Worm (Caenorhabditis elegans): ENCODE results near the gene srd-39.

Gene srd-39

ce11 chrX:13264550-13264949, 35.9 kb downstream of the srd-39 start (continued):
- TF ChIP-seq attf-3 (GFP tag; conservative IDR thresholded peaks at IDR 0.05) = peak; percentile 54; the same call in 1 of the 2 replicates
- peak; percentile 35; the same call in 1 of the 2 replicates for TF ChIP-seq hmg-20 (GFP tag; IDR thresholded peaks at IDR 0.05)
- 0 out of 2 replicates have a peak, but pooled peaks have one; percentile 14 for TF ChIP-seq lag-1 (GFP tag; IDR thresholded peaks at IDR 0.05)
- peak; percentile 64 for TF ChIP-seq madf-10 (tag; optimal IDR thresholded peaks at IDR 0.05)
- TF ChIP-seq ztf-22 (GFP tag; optimal IDR thresholded peaks at IDR 0.05) = no peak
- TF ChIP-seq lin-40 (tag; optimal IDR thresholded peaks at IDR 0.05) = peak; percentile 76
- peak; percentile 76 for TF ChIP-seq chd-7 (tag; optimal IDR thresholded peaks at IDR 0.05)
- no peak for TF ChIP-seq F57C9.4 (tag; optimal IDR thresholded peaks at IDR 0.05)
- no peak for TF ChIP-seq ceh-79 (tag; optimal IDR thresholded peaks at IDR 0.05)
- peak; percentile 88 for TF ChIP-seq him-1 (tag; optimal IDR thresholded peaks at IDR 0.05)
- no peak for TF ChIP-seq egl-18 (GFP tag; IDR thresholded peaks at IDR 0.05)
- TF ChIP-seq zfh-2 (GFP tag; conservative IDR thresholded peaks at IDR 0.05) = no peak
- no peak for TF ChIP-seq tbx-9 (tag; optimal IDR thresholded peaks at IDR 0.05; ENCODE audit: borderline replicate concordance)
- TF ChIP-seq sea-2 (GFP tag; IDR thresholded peaks at IDR 0.05) = 0 out of 2 replicates have a peak, but pooled peaks have one; percentile 61
- TF ChIP-seq unc-130 (GFP tag; optimal IDR thresholded peaks at IDR 0.05) = peak; percentile 30
- peak; percentile 68 for TF ChIP-seq F52B5.7 (tag; optimal IDR thresholded peaks at IDR 0.05)
- peak; percentile 16 for TF ChIP-seq ccch-3 (GFP tag; optimal IDR thresholded peaks at IDR 0.05)
- TF ChIP-seq C17E4.6 (GFP tag; IDR thresholded peaks at IDR 0.05) = no peak
- no peak for TF ChIP-seq lsy-27 (tag; optimal IDR thresholded peaks at IDR 0.05; ENCODE audit: borderline replicate concordance, insufficient read depth)
- TF ChIP-seq T26A5.8 (tag; optimal IDR thresholded peaks at IDR 0.05) = peak; percentile 50
- TF ChIP-seq madf-6 (GFP tag; IDR thresholded peaks at IDR 0.05) = no peak; the same call in none of the 2 replicates
- TF ChIP-seq madf-8 (GFP tag; conservative IDR thresholded peaks at IDR 0.05) = 0 out of 2 replicates have a peak, but pooled peaks have one; percentile 21
- no peak for TF ChIP-seq hlh-26 (GFP tag; conservative IDR thresholded peaks at IDR 0.05)
- 0 out of 2 replicates have a peak, but pooled peaks have one; percentile 17 for TF ChIP-seq Y67H2A.10 (GFP tag; conservative IDR thresholded peaks at IDR 0.05)
- TF ChIP-seq nfyb-1 (GFP tag; IDR thresholded peaks at IDR 0.05) = peak; percentile 89
- TF ChIP-seq nhr-120 (GFP tag; IDR thresholded peaks at IDR 0.05) = no peak
- TF ChIP-seq F37B4.10 (GFP tag; IDR thresholded peaks at IDR 0.05) = peak; percentile 89; the same call in 1 of the 2 replicates
- peak; percentile 55 for TF ChIP-seq somi-1 (GFP tag; optimal IDR thresholded peaks at IDR 0.05)
- peak; percentile 83 for TF ChIP-seq hmg-1.2 (GFP tag; IDR thresholded peaks at IDR 0.05)
- peak; percentile 97 for TF ChIP-seq B0261.1 (tag; optimal IDR thresholded peaks at IDR 0.05)
- no peak; the same call in 1 of the 2 replicates for TF ChIP-seq cebp-1 (GFP tag; IDR thresholded peaks at IDR 0.05)
- no peak for TF ChIP-seq cebp-1 (tag; optimal IDR thresholded peaks at IDR 0.05)
- TF ChIP-seq atf-7 (tag; optimal IDR thresholded peaks at IDR 0.05) = peak; percentile 55
- TF ChIP-seq Y53F4B.3 (GFP tag; IDR thresholded peaks at IDR 0.05) = no peak
- TF ChIP-seq athp-1 (tag; optimal IDR thresholded peaks at IDR 0.05) = peak; percentile 24
- no peak for TF ChIP-seq ceh-91 (GFP tag; IDR thresholded peaks at IDR 0.05)
- no peak for TF ChIP-seq attf-5 (GFP tag; optimal IDR thresholded peaks at IDR 0.05)
- peak; percentile 39 for TF ChIP-seq K12H6.12 (tag; optimal IDR thresholded peaks at IDR 0.05)
- TF ChIP-seq F23B12.7 (tag; optimal IDR thresholded peaks at IDR 0.05; ENCODE audit: insufficient read depth) = peak; percentile 72
- peak; percentile 60 for TF ChIP-seq ZK185.1 (tag; optimal IDR thresholded peaks at IDR 0.05; ENCODE audit: poor library complexity, severe bottlenecking)
- no peak for TF ChIP-seq efl-1 (GFP tag; optimal IDR thresholded peaks at IDR 0.05)
- no peak for TF ChIP-seq ceh-100 (GFP tag; IDR thresholded peaks at IDR 0.05)
- TF ChIP-seq sdz-38 (tag; optimal IDR thresholded peaks at IDR 0.05) = no peak
- no peak for TF ChIP-seq ets-4 (GFP tag; optimal IDR thresholded peaks at IDR 0.05)
- no peak for TF ChIP-seq hsf-1 (GFP tag; IDR thresholded peaks at IDR 0.05)
- TF ChIP-seq attf-6 (GFP tag; IDR thresholded peaks at IDR 0.05) = no peak
- TF ChIP-seq Y56A3A.18 (GFP tag; IDR thresholded peaks at IDR 0.05) = peak; percentile 86
- peak; percentile 60 for TF ChIP-seq snpc-3.4 (tag; optimal IDR thresholded peaks at IDR 0.05)
